Worm (Caenorhabditis elegans): ENCODE results near the gene F57F4.2.

The F57F4.2 gene

ce11 chrV:6390163-6390562 is 629 bp upstream of the F57F4.2 start, which contains the start of gene F57F4.1:
F57F4.1 (plus strand) TSS chrV:6390463.
- TF ChIP-seq lin-1 (GFP tag; IDR thresholded peaks at IDR 0.05) = no peak
- TF ChIP-seq zip-2 (tag; optimal IDR thresholded peaks at IDR 0.05) = no peak
- no peak for TF ChIP-seq Y75B8A.6 (GFP tag; IDR thresholded peaks at IDR 0.05)
- TF ChIP-seq daf-12 (tag; optimal IDR thresholded peaks at IDR 0.05) = no peak
- no peak for TF ChIP-seq pqm-1 (tag; optimal IDR thresholded peaks at IDR 0.05)
- TF ChIP-seq unc-39 (tag; optimal IDR thresholded peaks at IDR 0.05) = no peak
- no peak for TF ChIP-seq nhr-48 (tag; optimal IDR thresholded peaks at IDR 0.05)

- no peak for TF ChIP-seq hlh-11 (tag; optimal IDR thresholded peaks at IDR 0.05)
- TF ChIP-seq aha-1 (tag) = peak; percentile 98
Measured at ce11 chrV:6385677-6386276, 3.8 kb downstream of the F57F4.2 start.

ce11 chrV:6374844-6375243 is 14.7 kb downstream of the F57F4.2 start, which contains the start of gene F13H6.5:
F13H6.5 (minus strand) TSS chrV:6374944.
- TF ChIP-seq Y105C5A.15 (GFP tag; IDR thresholded peaks at IDR 0.05) = no peak
- no peak for TF ChIP-seq saeg-2 (GFP tag; IDR thresholded peaks at IDR 0.05)
- TF ChIP-seq ceh-20 (GFP tag; IDR thresholded peaks at IDR 0.05) = no peak
- TF ChIP-seq nhr-77 (tag; optimal IDR thresholded peaks at IDR 0.05) = no peak
- no peak for TF ChIP-seq arid-1 (GFP tag; conservative IDR thresholded peaks at IDR 0.05)
- no peak for TF ChIP-seq lin-38 (GFP tag; IDR thresholded peaks at IDR 0.05)
- no peak for TF ChIP-seq Y48G9A.11 (GFP tag; IDR thresholded peaks at IDR 0.05)
- no peak for TF ChIP-seq ctbp-1 (GFP tag; IDR thresholded peaks at IDR 0.05)
- TF ChIP-seq spr-1 (tag; optimal IDR thresholded peaks at IDR 0.05) = no peak
- TF ChIP-seq snpc-1.2 (GFP tag; IDR thresholded peaks at IDR 0.05) = no peak
- no peak for TF ChIP-seq daf-19 (GFP tag; conservative IDR thresholded peaks at IDR 0.05)
- TF ChIP-seq nhr-76 (tag; optimal IDR thresholded peaks at IDR 0.05) = no peak

ce11 chrV:6368494-6368893 is 21.0 kb downstream of the F57F4.2 start:
- TF ChIP-seq nhr-28 (tag; optimal IDR thresholded peaks at IDR 0.05) (peak; percentile 93), rbr-2 (tag; optimal IDR thresholded peaks at IDR 0.05) (no peak)

- no peak for TF ChIP-seq F26F4.8 (GFP tag; conservative IDR thresholded peaks at IDR 0.05)
- peak; percentile 12 for TF ChIP-seq mes-2 (tag; optimal IDR thresholded peaks at IDR 0.05; ENCODE audit: poor library complexity, severe bottlenecking)
- peak; percentile 36 for TF ChIP-seq dve-1 (tag; optimal IDR thresholded peaks at IDR 0.05; ENCODE audit: insufficient read depth)
- peak; percentile 4 for TF ChIP-seq mep-1 (tag; optimal IDR thresholded peaks at IDR 0.05)
- TF ChIP-seq rbr-2 (tag; optimal IDR thresholded peaks at IDR 0.05) = no peak
- no peak for TF ChIP-seq nhr-42 (GFP tag; IDR thresholded peaks at IDR 0.05)
- peak; percentile 58 for TF ChIP-seq cey-2 (tag; optimal IDR thresholded peaks at IDR 0.05; ENCODE audit: borderline replicate concordance, insufficient read depth)
- TF ChIP-seq Y48G9A.11 (GFP tag; IDR thresholded peaks at IDR 0.05) = no peak
- TF ChIP-seq hlh-30 (tag; optimal IDR thresholded peaks at IDR 0.05; ENCODE audit: insufficient read depth) = peak; percentile 20
- TF ChIP-seq hlh-11 (tag; optimal IDR thresholded peaks at IDR 0.05) = peak; percentile 17
- TF ChIP-seq dmd-6 (GFP tag; IDR thresholded peaks at IDR 0.05) = peak; percentile 35
- TF ChIP-seq nhr-41 (GFP tag; IDR thresholded peaks at IDR 0.05) = no peak
- no peak for TF ChIP-seq ceh-82 (tag; optimal IDR thresholded peaks at IDR 0.05)
- TF ChIP-seq nhr-28 (tag; optimal IDR thresholded peaks at IDR 0.05) = peak; percentile 99
- TF ChIP-seq nhr-77 (tag; optimal IDR thresholded peaks at IDR 0.05) = peak; percentile 4
- no peak for TF ChIP-seq daf-16 (GFP tag; optimal IDR thresholded peaks at IDR 0.05)
- TF ChIP-seq daf-16 (tag; optimal IDR thresholded peaks at IDR 0.05) = peak; percentile 55
Measured at ce11 chrV:6365597-6365996, 23.9 kb downstream of the F57F4.2 start, which contains the start of gene cest-33. cest-33 (minus strand) TSS chrV:6365671.

Measured in whole organism, L4 larva.